Worm (Caenorhabditis elegans) whole organism, L1 larva: ENCODE measurements around the gene gly-13.

Source experiments
- C16A3.4 ChIP-seq: fragments of 150-350 bp; optimal IDR thresholded peaks from 2 replicates; lab custom pipeline; 2014; ENCODE audit warnings: missing biosample characterization, missing genetic modification characterization
- ama-1 ChIP-seq: fragments of 150-350 bp; optimal IDR thresholded peaks from 2 replicates; lab custom pipeline; 2014
- blmp-1 ChIP-seq: fragments of 150-350 bp; optimal IDR thresholded peaks from 2 replicates; lab custom pipeline; 2014; ENCODE audit warnings: missing biosample characterization, missing genetic modification characterization
- efl-1 ChIP-seq, 4 experiments: fragments of 150-350 bp; optimal IDR thresholded peaks in 3 of 4; peaks in 1 of 4; 1 replicate in 1 of 4; 2 replicates in 3 of 4; lab custom pipeline; 2014; ENCODE audit warnings: missing biosample characterization in 2 of 4, missing genetic modification characterization in 2 of 4, missing genetic modification reagents in 2 of 4
- hpl-2 ChIP-seq: fragments of 150-350 bp; optimal IDR thresholded peaks from 2 replicates; lab custom pipeline; 2014; ENCODE audit warnings: missing biosample characterization, missing genetic modification reagents, missing genetic modification characterization
- lin-14 ChIP-seq: fragments of 200-800 bp; sonication (Bioruptor generic); optimal IDR thresholded peaks from 2 replicates; lab custom pipeline; 2018; ENCODE audit warnings: mild to moderate bottlenecking, missing genetic modification characterization, moderate library complexity, missing compliant biosample characterization
- lin-39 ChIP-seq: fragments of 150-350 bp; optimal IDR thresholded peaks from 2 replicates; lab custom pipeline; 2014; ENCODE audit warnings: missing biosample characterization, missing genetic modification reagents, missing genetic modification characterization
- mdl-1 ChIP-seq, 2 experiments: fragments of 150-350 bp; optimal IDR thresholded peaks; 2 replicates each; lab custom pipeline; 2014 to 2017; ENCODE audit warnings: missing biosample characterization in 2 of 2, missing genetic modification characterization in 2 of 2, inconsistent platforms in 1 of 2
- nhr-20 ChIP-seq: sonication (generic microtip); optimal IDR thresholded peaks from 2 replicates; lab custom pipeline; 2016; ENCODE audit warnings: mild to moderate bottlenecking, missing genetic modification characterization, missing compliant biosample characterization
- nhr-237 ChIP-seq: fragments of 150-350 bp; optimal IDR thresholded peaks from 2 replicates; lab custom pipeline; 2014; ENCODE audit warnings: missing biosample characterization, missing genetic modification characterization
- nhr-77 ChIP-seq: fragments of 150-350 bp; optimal IDR thresholded peaks from 2 replicates; lab custom pipeline; 2014; ENCODE audit warnings: missing biosample characterization, missing genetic modification characterization
- pqm-1 ChIP-seq: sonication (generic microtip); optimal IDR thresholded peaks from 3 replicates; lab custom pipeline; 2017; ENCODE audit warnings: missing biosample characterization, missing genetic modification characterization
- snpc-4 ChIP-seq: fragments of 150-350 bp; optimal IDR thresholded peaks from 2 replicates; lab custom pipeline; 2014; ENCODE audit warnings: missing biosample characterization, missing genetic modification characterization
- unc-130 ChIP-seq: fragments of 150-350 bp; optimal IDR thresholded peaks from 2 replicates; lab custom pipeline; 2017; ENCODE audit warnings: missing biosample characterization, missing genetic modification characterization, inconsistent platforms

DNA sequence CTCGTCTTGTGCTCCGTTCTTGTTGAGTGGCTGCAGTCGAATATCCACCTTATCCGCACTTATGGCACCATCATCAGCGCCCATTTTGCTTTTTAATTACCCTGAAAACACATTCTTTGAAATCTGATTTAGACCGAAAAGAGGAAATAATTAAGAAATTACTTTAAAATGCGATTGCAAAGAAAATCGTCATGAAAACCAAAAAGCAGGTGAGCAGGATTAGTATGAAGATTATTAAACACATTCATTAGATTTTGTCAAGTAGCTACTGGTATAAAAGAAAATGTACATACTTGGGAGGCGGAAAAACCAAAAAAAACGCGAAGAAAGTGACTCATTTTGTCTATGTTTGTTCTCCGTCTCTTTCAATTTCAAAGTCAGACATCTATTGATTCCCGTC lies 25.7 kb downstream of the gly-13 start, which contains the start of gene B0416.5:
- no peak for TF ChIP-seq efl-1 (optimal IDR thresholded peaks at IDR 0.05; lab: Kevin White, UChicago)
- no peak for TF ChIP-seq efl-1 (GFP tag; optimal IDR thresholded peaks at IDR 0.05 in 1 of 2; lab: Kevin White, UChicago)
- no peak for TF ChIP-seq lin-14 (GFP tag; lab: Kevin White, UChicago)
- no peak for TF ChIP-seq nhr-237 (tag; lab: Kevin White, UChicago)
- no peak for TF ChIP-seq nhr-77 (tag; lab: Kevin White, UChicago)
- no peak for TF ChIP-seq blmp-1 (tag; lab: Kevin White, UChicago)
- TF ChIP-seq lin-39 (tag; lab: Kevin White, UChicago), result no peak
- TF ChIP-seq pqm-1 (tag; lab: Kevin White, UChicago), result no peak
- TF ChIP-seq nhr-20 (tag; lab: Kevin White, UChicago), result no peak
- TF ChIP-seq mdl-1 (tag; optimal IDR thresholded peaks at IDR 0.05; lab: Kevin White, UChicago), result no peak
- no peak for TF ChIP-seq unc-130 (tag; lab: Kevin White, UChicago)
- no peak for TF ChIP-seq snpc-4 (tag; lab: Kevin White, UChicago)
- no peak for TF ChIP-seq ama-1 (lab: Kevin White, UChicago)
- no peak for TF ChIP-seq C16A3.4 (tag; lab: Kevin White, UChicago)
- no peak for TF ChIP-seq hpl-2 (GFP tag; lab: Kevin White, UChicago)
